Fruit fly (Drosophila melanogaster) whole organism, pupa: ENCODE results near the gene CG13917.

ENCODE experiments used
- CG10348 ChIP-seq: fragments of 200-800 bp; sonication (Bioruptor generic); IDR thresholded peaks from 2 replicates; pipeline ENCODE4 v1.3.6; 2022; ENCODE audit warnings: missing biosample characterization, missing genetic modification characterization
- CG12605 ChIP-seq: fragments of 200-800 bp; sonication (Bioruptor generic); IDR thresholded peaks from 2 replicates; pipeline ENCODE4 v1.3.6; 2022; ENCODE audit warnings: missing biosample characterization, missing genetic modification characterization
- CG13204 ChIP-seq: fragments of 200-800 bp; sonication (Bioruptor generic); optimal IDR thresholded peaks from 2 replicates; lab custom pipeline; 2018; ENCODE audit warnings: missing biosample characterization, mild to moderate bottlenecking, missing genetic modification characterization, moderate library complexity
- CG14655 ChIP-seq: fragments of 200-800 bp; sonication (Bioruptor generic); optimal IDR thresholded peaks from 3 replicates; lab custom pipeline; 2017; ENCODE audit warnings: mild to moderate bottlenecking, missing biosample characterization, missing genetic modification reagents, missing genetic modification characterization
- CG15710 ChIP-seq: fragments of 200-800 bp; sonication (Bioruptor generic); optimal IDR thresholded peaks from 2 replicates; lab custom pipeline; 2018; ENCODE audit warnings: missing biosample characterization, mild to moderate bottlenecking, missing genetic modification characterization, moderate library complexity
- CG17806 ChIP-seq: fragments of 200-800 bp; sonication (Bioruptor generic); optimal IDR thresholded peaks from 2 replicates; lab custom pipeline; 2018; ENCODE audit warnings: missing biosample characterization, mild to moderate bottlenecking, missing genetic modification characterization, moderate library complexity
- CG32121 ChIP-seq: fragments of 200-800 bp; sonication (Bioruptor generic); IDR thresholded peaks from 2 replicates; pipeline ENCODE4 v1.3.6; 2022; ENCODE audit warnings: missing biosample characterization, missing genetic modification characterization
- CG34367 ChIP-seq: fragments of 200-800 bp; sonication (Bioruptor generic); optimal IDR thresholded peaks from 2 replicates; lab custom pipeline; 2018; ENCODE audit warnings: missing biosample characterization, mild to moderate bottlenecking, missing genetic modification characterization
- CG4496 ChIP-seq: fragments of 200-800 bp; sonication (Bioruptor generic); IDR thresholded peaks from 3 replicates; pipeline ENCODE4 v1.3.6; 2022; ENCODE audit warnings: missing biosample characterization, missing genetic modification characterization
- CG8159 ChIP-seq: fragments of 200-800 bp; sonication (Bioruptor generic); optimal IDR thresholded peaks from 3 replicates; lab custom pipeline; 2018; ENCODE audit warnings: missing biosample characterization, mild to moderate bottlenecking, missing genetic modification characterization, moderate library complexity
- CG8301 ChIP-seq: fragments of 200-800 bp; sonication (Bioruptor generic); optimal IDR thresholded peaks from 2 replicates; lab custom pipeline; 2018; ENCODE audit warnings: missing biosample characterization, mild to moderate bottlenecking, missing genetic modification characterization
- CG9948 ChIP-seq: fragments of 200-800 bp; sonication (Bioruptor generic); optimal IDR thresholded peaks from 2 replicates; lab custom pipeline; 2018; ENCODE audit warnings: missing biosample characterization, mild to moderate bottlenecking, missing genetic modification characterization, moderate library complexity
- D1 ChIP-seq: fragments of 200-800 bp; sonication (Bioruptor generic); optimal IDR thresholded peaks from 2 replicates; lab custom pipeline; 2018; ENCODE audit warnings: missing biosample characterization, mild to moderate bottlenecking, missing genetic modification characterization, moderate library complexity
- EcR ChIP-seq: fragments of 200-800 bp; sonication (Bioruptor generic); optimal IDR thresholded peaks from 3 replicates; lab custom pipeline; 2019; ENCODE audit warnings: missing biosample characterization, missing genetic modification characterization, mild to moderate bottlenecking, moderate library complexity, missing genetic modification reagents
- Ets98B ChIP-seq: fragments of 200-800 bp; sonication (Bioruptor generic); IDR thresholded peaks from 2 replicates; pipeline ENCODE4 v1.3.6; 2022; ENCODE audit warnings: missing biosample characterization, missing genetic modification characterization
- Pif1A ChIP-seq: fragments of 200-800 bp; sonication (Bioruptor generic); optimal IDR thresholded peaks from 3 replicates; lab custom pipeline; 2016; ENCODE audit warnings: missing biosample characterization, missing genetic modification characterization
- Pif1B ChIP-seq: fragments of 200-800 bp; sonication (Bioruptor generic); optimal IDR thresholded peaks from 3 replicates; lab custom pipeline; 2016; ENCODE audit warnings: missing biosample characterization, missing genetic modification characterization
- Snoo ChIP-seq: fragments of 200-800 bp; sonication (Bioruptor generic); optimal IDR thresholded peaks from 3 replicates; lab custom pipeline; 2017; ENCODE audit warnings: missing biosample characterization, mild to moderate bottlenecking, missing genetic modification characterization, inconsistent platforms
- fd96Ca ChIP-seq: fragments of 200-800 bp; sonication (Bioruptor generic); IDR thresholded peaks from 3 replicates; pipeline ENCODE4 v1.3.6; 2022; ENCODE audit warnings: missing biosample characterization, missing genetic modification characterization
- gl ChIP-seq: fragments of 200-800 bp; sonication (Bioruptor generic); optimal IDR thresholded peaks from 2 replicates; lab custom pipeline; 2018; ENCODE audit warnings: missing biosample characterization, mild to moderate bottlenecking, missing genetic modification characterization
- rn ChIP-seq: fragments of 200-800 bp; sonication (Bioruptor generic); IDR thresholded peaks from 2 replicates; pipeline ENCODE4 v1.3.6; 2022; ENCODE audit warnings: missing biosample characterization, missing genetic modification characterization

The CG13917 gene

dm6 chr3L:1577338-1577737 is 839 bp downstream of the CG13917 start:
- TF ChIP-seq CG12605 (no peak), Snoo (tag; lab: Kevin White, UChicago) (no peak), D1 (tag; lab: Kevin White, UChicago) (no peak), EcR (no peak), Ets98B (GFP tag; lab: Robert Waterston, UW) (0 out of 2 replicates have a peak, but pooled peaks have one; percentile 10)

dm6 chr3L:1578391-1578948 is 2.0 kb downstream of the CG13917 start:
- TF ChIP-seq Ets98B (GFP tag; lab: Robert Waterston, UW) (0 out of 2 replicates have a peak, but pooled peaks have one; percentile 11), CG12605 (no peak), rn (GFP tag; lab: Robert Waterston, UW) (no peak), CG10348 (GFP tag; lab: Robert Waterston, UW) (no peak), CG32121 (GFP tag; lab: Robert Waterston, UW) (no peak), CG8159 (tag; lab: Kevin White, UChicago) (peak; percentile 15), CG8301 (tag; lab: Kevin White, UChicago) (peak; percentile 16), gl (no peak), CG17806 (no peak), CG4496 (GFP tag; lab: Robert Waterston, UW) (peak; percentile 30; the same call in 1 of the 3 replicates)
- TF ChIP-seq, all 21 proteins: peak for 4

- peak; percentile 33 for TF ChIP-seq CG9948 (tag; lab: Kevin White, UChicago)
- peak; percentile 51 for TF ChIP-seq CG14655 (GFP tag; lab: Kevin White, UChicago)
- no peak for TF ChIP-seq Snoo (tag; lab: Kevin White, UChicago)
- TF ChIP-seq CG8301 (tag; lab: Kevin White, UChicago), result peak; percentile 36
- no peak for TF ChIP-seq Pif1A (GFP tag; lab: Kevin White, UChicago)
- no peak for TF ChIP-seq fd96Ca (GFP tag; lab: Robert Waterston, UW)
- no peak for TF ChIP-seq D1 (tag; lab: Kevin White, UChicago)
- TF ChIP-seq CG17806, result peak; percentile 36
- TF ChIP-seq rn (GFP tag; lab: Robert Waterston, UW), result no peak
- TF ChIP-seq Pif1B (GFP tag; lab: Kevin White, UChicago), result no peak
- TF ChIP-seq CG34367 (tag; lab: Kevin White, UChicago), result peak; percentile 7
- TF ChIP-seq CG10348 (GFP tag; lab: Robert Waterston, UW), result no peak
- no peak for TF ChIP-seq CG13204 (GFP tag; lab: Kevin White, UChicago)
- peak; percentile 38 for TF ChIP-seq CG32121 (GFP tag; lab: Robert Waterston, UW)
- peak; percentile 69 for TF ChIP-seq EcR
- TF ChIP-seq CG4496 (GFP tag; lab: Robert Waterston, UW), result no peak
- TF ChIP-seq Ets98B (GFP tag; lab: Robert Waterston, UW), result peak; percentile 41
- TF ChIP-seq CG15710, result peak; percentile 38
- no peak for TF ChIP-seq gl
- no peak for TF ChIP-seq CG12605
- TF ChIP-seq CG8159 (tag; lab: Kevin White, UChicago), result peak; percentile 36
These were observed 2.8 kb downstream of the CG13917 start for dm6 chr3L:1579169-1579853.

dm6 chr3L:1580194-1580593 is 3.7 kb downstream of the CG13917 start:
- TF ChIP-seq CG32121 (GFP tag; lab: Robert Waterston, UW) (0 out of 2 replicates have a peak, but pooled peaks have one; percentile 13), fd96Ca (GFP tag; lab: Robert Waterston, UW) (no peak), CG8159 (tag; lab: Kevin White, UChicago) (no peak), CG8301 (tag; lab: Kevin White, UChicago) (no peak), Ets98B (GFP tag; lab: Robert Waterston, UW) (no peak), CG10348 (GFP tag; lab: Robert Waterston, UW) (no peak)

- TF ChIP-seq rn (GFP tag; lab: Robert Waterston, UW) (no peak), CG4496 (GFP tag; lab: Robert Waterston, UW) (no peak), CG10348 (GFP tag; lab: Robert Waterston, UW) (no peak), CG8301 (tag; lab: Kevin White, UChicago) (no peak), CG34367 (tag; lab: Kevin White, UChicago) (no peak), Pif1A (GFP tag; lab: Kevin White, UChicago) (no peak)
These were observed 4.3 kb downstream of the CG13917 start for dm6 chr3L:1580821-1581220.

- TF ChIP-seq rn (GFP tag; lab: Robert Waterston, UW) (peak; percentile 49; the same call in 1 of the 2 replicates), Snoo (tag; lab: Kevin White, UChicago) (no peak), CG14655 (GFP tag; lab: Kevin White, UChicago) (peak; percentile 54), CG8301 (tag; lab: Kevin White, UChicago) (peak; percentile 83), CG4496 (GFP tag; lab: Robert Waterston, UW) (peak; percentile 89), CG10348 (GFP tag; lab: Robert Waterston, UW) (peak; percentile 39; the same call in 1 of the 2 replicates), fd96Ca (GFP tag; lab: Robert Waterston, UW) (peak; percentile 90), CG13204 (GFP tag; lab: Kevin White, UChicago) (no peak), CG32121 (GFP tag; lab: Robert Waterston, UW) (peak; percentile 71; the same call in 1 of the 2 replicates), D1 (tag; lab: Kevin White, UChicago) (no peak), CG9948 (tag; lab: Kevin White, UChicago) (peak; percentile 28), Ets98B (GFP tag; lab: Robert Waterston, UW) (peak; percentile 92), CG8159 (tag; lab: Kevin White, UChicago) (no peak), Pif1A (GFP tag; lab: Kevin White, UChicago) (peak; percentile 84), gl (no peak), Pif1B (GFP tag; lab: Kevin White, UChicago) (peak; percentile 53), CG12605 (peak; percentile 85)
These were observed 7.5 kb downstream of the CG13917 start for dm6 chr3L:1584003-1584402.
